Worm (Caenorhabditis elegans): Measurements from ENCODE around the gene hpo-36.

hpo-36 gene

ce11 chrV:3756887-3757286, 17.7 kb upstream of the hpo-36 start, which contains the start of gene gid-7 (continued):
- no peak for TF ChIP-seq T20F7.1 (GFP tag; optimal IDR thresholded peaks at IDR 0.05)
- no peak for TF ChIP-seq Y105C5A.15 (GFP tag; IDR thresholded peaks at IDR 0.05)
- TF ChIP-seq ZK546.5 (tag; optimal IDR thresholded peaks at IDR 0.05), result no peak
- no peak for TF ChIP-seq rbr-2 (tag; optimal IDR thresholded peaks at IDR 0.05)
- no peak for TF ChIP-seq snpc-4 (tag; optimal IDR thresholded peaks at IDR 0.05)
- TF ChIP-seq lsy-2 (tag; optimal IDR thresholded peaks at IDR 0.05), result peak in 1 of 2 experiments; percentile 54
- TF ChIP-seq hlh-30 (tag; optimal IDR thresholded peaks at IDR 0.05; ENCODE audit: insufficient read depth), result peak; percentile 70
- no peak for TF ChIP-seq saeg-2 (GFP tag; IDR thresholded peaks at IDR 0.05)
- TF ChIP-seq lin-29 (GFP tag; IDR thresholded peaks at IDR 0.05), result no peak
- no peak for TF ChIP-seq aly-2 (tag; optimal IDR thresholded peaks at IDR 0.05)
- no peak for TF ChIP-seq lin-1 (GFP tag; IDR thresholded peaks at IDR 0.05)
- TF ChIP-seq hmg-1.1 (GFP tag; IDR thresholded peaks at IDR 0.05), result peak; percentile 37; the same call in 1 of the 2 replicates
- no peak for TF ChIP-seq nhr-76 (tag; optimal IDR thresholded peaks at IDR 0.05)
- TF ChIP-seq daf-8 (GFP tag; IDR thresholded peaks at IDR 0.05), result no peak
- peak; percentile 32 for TF ChIP-seq lin-13 (GFP tag; optimal IDR thresholded peaks at IDR 0.05)
- no peak for TF ChIP-seq F26F4.8 (GFP tag; conservative IDR thresholded peaks at IDR 0.05)
- TF ChIP-seq madf-5 (GFP tag; IDR thresholded peaks at IDR 0.05), result no peak
- TF ChIP-seq dpl-1 (GFP tag; optimal IDR thresholded peaks at IDR 0.05), result peak; percentile 63
- peak; percentile 65 for TF ChIP-seq mes-2 (tag; optimal IDR thresholded peaks at IDR 0.05; ENCODE audit: poor library complexity, severe bottlenecking)
- TF ChIP-seq zfp-2 (tag; optimal IDR thresholded peaks at IDR 0.05), result no peak
- TF ChIP-seq nhr-237 (tag; optimal IDR thresholded peaks at IDR 0.05), result no peak
- peak; percentile 28; the same call in 1 of the 2 replicates for TF ChIP-seq egl-43 (GFP tag; IDR thresholded peaks at IDR 0.05)
- no peak for TF ChIP-seq cey-2 (tag; optimal IDR thresholded peaks at IDR 0.05; ENCODE audit: borderline replicate concordance, insufficient read depth)
- no peak for TF ChIP-seq ceh-62 (tag; optimal IDR thresholded peaks at IDR 0.05)
- TF ChIP-seq tag-97 (GFP tag; IDR thresholded peaks at IDR 0.05), result no peak
- peak; percentile 31 for TF ChIP-seq mep-1 (tag; optimal IDR thresholded peaks at IDR 0.05)
- TF ChIP-seq fkh-10 (GFP tag; optimal IDR thresholded peaks at IDR 0.05), result no peak
- no peak for TF ChIP-seq pqm-1 (tag; optimal IDR thresholded peaks at IDR 0.05)
- no peak for TF ChIP-seq spr-1 (tag; optimal IDR thresholded peaks at IDR 0.05)
- peak; percentile 67 for TF ChIP-seq hlh-11 (tag; optimal IDR thresholded peaks at IDR 0.05)
- no peak for TF ChIP-seq lin-39 (tag; optimal IDR thresholded peaks at IDR 0.05)
- TF ChIP-seq ztf-11 (tag; optimal IDR thresholded peaks at IDR 0.05), result no peak
- TF ChIP-seq lin-38 (GFP tag; IDR thresholded peaks at IDR 0.05), result peak; percentile 56
- no peak for TF ChIP-seq ceh-44 (GFP tag; IDR thresholded peaks at IDR 0.05)
- no peak for TF ChIP-seq R02D3.7 (tag; optimal IDR thresholded peaks at IDR 0.05)
- no peak for TF ChIP-seq set-16 (GFP tag; IDR thresholded peaks at IDR 0.05)
- no peak for TF ChIP-seq nhr-6 (tag; optimal IDR thresholded peaks at IDR 0.05)
- no peak for TF ChIP-seq D1046.2 (GFP tag; IDR thresholded peaks at IDR 0.05)
- TF ChIP-seq nhr-102 (tag; optimal IDR thresholded peaks at IDR 0.05), result no peak
- no peak for TF ChIP-seq hif-1 (tag; optimal IDR thresholded peaks at IDR 0.05)
- TF ChIP-seq nhr-42 (GFP tag; IDR thresholded peaks at IDR 0.05), result no peak
- no peak for TF ChIP-seq ceh-20 (GFP tag; IDR thresholded peaks at IDR 0.05)
- TF ChIP-seq nhr-111 (GFP tag; optimal IDR thresholded peaks at IDR 0.05), result no peak
- TF ChIP-seq egl-27 (tag; optimal IDR thresholded peaks at IDR 0.05), result no peak
- TF ChIP-seq F49E8.2 (tag; optimal IDR thresholded peaks at IDR 0.05; ENCODE audit: borderline replicate concordance), result peak; percentile 5
- no peak for TF ChIP-seq lin-15B (tag; optimal IDR thresholded peaks at IDR 0.05)
- TF ChIP-seq ama-1 (optimal IDR thresholded peaks at IDR 0.05), result no peak
- TF ChIP-seq Y5F2A.4 (GFP tag; optimal IDR thresholded peaks at IDR 0.05), result no peak
- TF ChIP-seq madf-9 (GFP tag; conservative IDR thresholded peaks at IDR 0.05), result no peak
- no peak for TF ChIP-seq ceh-32 (tag; optimal IDR thresholded peaks at IDR 0.05; ENCODE audit: poor library complexity)
- TF ChIP-seq dve-1 (tag; optimal IDR thresholded peaks at IDR 0.05; ENCODE audit: insufficient read depth), result no peak
